Worm (Caenorhabditis elegans) whole organism, early embryonic: ENCODE data around the gene gbb-1.

ENCODE experiments used
- B0310.2 ChIP-seq: sonication (generic microtip); optimal IDR thresholded peaks from 2 replicates; lab custom pipeline; 2016; ENCODE audit warnings: mild to moderate bottlenecking, missing genetic modification characterization, missing compliant biosample characterization
- F13C5.2 ChIP-seq: sonication (generic microtip); optimal IDR thresholded peaks from 2 replicates; lab custom pipeline; 2017; ENCODE audit warnings: mild to moderate bottlenecking, missing genetic modification characterization, inconsistent platforms, missing compliant biosample characterization
- aly-1 ChIP-seq: sonication (generic microtip); optimal IDR thresholded peaks from 2 replicates; lab custom pipeline; 2016; ENCODE audit warnings: missing genetic modification characterization, missing compliant biosample characterization
- ama-1 ChIP-seq: fragments of 150-350 bp; optimal IDR thresholded peaks from 2 replicates; lab custom pipeline; 2014
- ceh-13 ChIP-seq: fragments of 200-800 bp; sonication (Bioruptor generic); optimal IDR thresholded peaks from 2 replicates; lab custom pipeline; 2018; ENCODE audit warnings: mild to moderate bottlenecking, missing genetic modification characterization, missing compliant biosample characterization
- ceh-36 ChIP-seq: sonication (generic microtip); optimal IDR thresholded peaks from 2 replicates; lab custom pipeline; 2016; ENCODE audit warnings: missing genetic modification characterization, inconsistent platforms, missing compliant biosample characterization
- ets-7 ChIP-seq: sonication (generic microtip); optimal IDR thresholded peaks from 2 replicates; lab custom pipeline; 2016; ENCODE audit warnings: missing genotype, missing genetic modification characterization, missing compliant biosample characterization
- flt-1 ChIP-seq: fragments of 200-800 bp; sonication (Bioruptor generic); IDR thresholded peaks from 2 replicates; pipeline ENCODE4 v1.3.6; 2022; ENCODE audit warnings: missing genetic modification characterization, missing compliant biosample characterization
- hmbx-1 ChIP-seq: sonication (generic microtip); optimal IDR thresholded peaks from 2 replicates; lab custom pipeline; 2016; ENCODE audit warnings: mild to moderate bottlenecking, missing genetic modification characterization, missing compliant biosample characterization
- hmg-4 ChIP-seq: fragments of 200-800 bp; sonication (Bioruptor generic); optimal IDR thresholded peaks from 2 replicates; lab custom pipeline; 2018; ENCODE audit warnings: mild to moderate bottlenecking, missing genetic modification characterization, missing compliant biosample characterization
- hnd-1 ChIP-seq: sonication (generic microtip); optimal IDR thresholded peaks from 2 replicates; lab custom pipeline; 2016; ENCODE audit warnings: missing genetic modification characterization, missing compliant biosample characterization
- pes-1 ChIP-seq: fragments of 200-800 bp; sonication (Bioruptor generic); IDR thresholded peaks from 2 replicates; pipeline ENCODE4 v1.3.6; 2022; ENCODE audit warnings: missing genetic modification reagents, missing genetic modification characterization, missing compliant biosample characterization
- scrt-1 ChIP-seq: fragments of 200-800 bp; sonication (Bioruptor generic); IDR thresholded peaks from 2 replicates; pipeline ENCODE4 v1.3.6; 2022; ENCODE audit warnings: missing genetic modification characterization, missing compliant biosample characterization
- sea-1 ChIP-seq: fragments of 200-800 bp; sonication (Bioruptor generic); conservative IDR thresholded peaks from 2 replicates; pipeline ENCODE4 v1.3.6; 2022; ENCODE audit warnings: missing genetic modification characterization, missing compliant biosample characterization
- tbx-11 ChIP-seq: fragments of 200-800 bp; sonication (Bioruptor generic); IDR thresholded peaks from 2 replicates; pipeline ENCODE4 v1.3.6; 2022; ENCODE audit warnings: missing genetic modification characterization, missing compliant biosample characterization
- tbx-37 ChIP-seq: fragments of 200-800 bp; sonication (Bioruptor generic); conservative IDR thresholded peaks from 2 replicates; pipeline ENCODE4 v1.3.6; 2022; ENCODE audit warnings: missing genetic modification reagents, missing genetic modification characterization, missing compliant biosample characterization
- tra-4 ChIP-seq: sonication (generic microtip); optimal IDR thresholded peaks from 2 replicates; lab custom pipeline; 2017; ENCODE audit warnings: missing genetic modification characterization, missing compliant biosample characterization

The gbb-1 gene

ce11 chrX:2939085-2939484 is 18.6 kb upstream of the gbb-1 start:
- TF ChIP-seq hmbx-1 (tag; lab: Kevin White, UChicago) (no peak), F13C5.2 (no peak), tbx-11 (GFP tag; lab: Robert Waterston, UW) (no peak)

- TF ChIP-seq scrt-1 (GFP tag; lab: Robert Waterston, UW) (no peak), ceh-36 (tag; lab: Kevin White, UChicago) (no peak), tra-4 (tag; lab: Kevin White, UChicago) (no peak), tbx-37 (GFP tag; lab: Robert Waterston, UW) (no peak), tbx-11 (GFP tag; lab: Robert Waterston, UW) (no peak), ama-1 (lab: Kevin White, UChicago) (no peak), pes-1 (GFP tag; lab: Robert Waterston, UW) (no peak), B0310.2 (tag; lab: Kevin White, UChicago) (no peak), hmbx-1 (tag; lab: Kevin White, UChicago) (no peak), ets-7 (tag; lab: Kevin White, UChicago) (no peak), hmg-4 (GFP tag; lab: Kevin White, UChicago) (no peak), F13C5.2 (no peak), flt-1 (no peak), aly-1 (tag; lab: Kevin White, UChicago) (no peak), hnd-1 (no peak), ceh-13 (GFP tag; lab: Kevin White, UChicago) (no peak), sea-1 (GFP tag; lab: Robert Waterston, UW) (no peak)
Measured at ce11 chrX:2939526-2939925, 18.2 kb upstream of the gbb-1 start.

ce11 chrX:2940572-2940971 is 17.2 kb upstream of the gbb-1 start, which contains the start of gene pfk-1.1:
TSS of gene pfk-1.1 (plus strand) at chrX:2940872.
- TF ChIP-seq B0310.2 (tag; lab: Kevin White, UChicago) (no peak), sea-1 (GFP tag; lab: Robert Waterston, UW) (no peak), tra-4 (tag; lab: Kevin White, UChicago) (no peak), scrt-1 (GFP tag; lab: Robert Waterston, UW) (no peak), F13C5.2 (no peak), hmg-4 (GFP tag; lab: Kevin White, UChicago) (no peak), flt-1 (no peak), tbx-11 (GFP tag; lab: Robert Waterston, UW) (no peak), tbx-37 (GFP tag; lab: Robert Waterston, UW) (no peak), aly-1 (tag; lab: Kevin White, UChicago) (no peak), hmbx-1 (tag; lab: Kevin White, UChicago) (no peak), ceh-36 (tag; lab: Kevin White, UChicago) (no peak), ama-1 (lab: Kevin White, UChicago) (no peak), hnd-1 (no peak), pes-1 (GFP tag; lab: Robert Waterston, UW) (no peak), ceh-13 (GFP tag; lab: Kevin White, UChicago) (no peak), ets-7 (tag; lab: Kevin White, UChicago) (no peak)

ce11 chrX:2942327-2942726 is 15.4 kb upstream of the gbb-1 start:
- TF ChIP-seq pes-1 (GFP tag; lab: Robert Waterston, UW) (no peak), ets-7 (tag; lab: Kevin White, UChicago) (no peak)

- no peak for TF ChIP-seq tbx-37 (GFP tag; lab: Robert Waterston, UW)
- no peak for TF ChIP-seq F13C5.2
- TF ChIP-seq flt-1, result no peak
- TF ChIP-seq tbx-11 (GFP tag; lab: Robert Waterston, UW), result no peak
- TF ChIP-seq hmbx-1 (tag; lab: Kevin White, UChicago), result no peak
- no peak for TF ChIP-seq pes-1 (GFP tag; lab: Robert Waterston, UW)
- TF ChIP-seq hmg-4 (GFP tag; lab: Kevin White, UChicago), result no peak
- TF ChIP-seq B0310.2 (tag; lab: Kevin White, UChicago), result no peak
- no peak for TF ChIP-seq scrt-1 (GFP tag; lab: Robert Waterston, UW)
- TF ChIP-seq ceh-13 (GFP tag; lab: Kevin White, UChicago), result no peak
- no peak for TF ChIP-seq hnd-1
- no peak for TF ChIP-seq ets-7 (tag; lab: Kevin White, UChicago)
- no peak for TF ChIP-seq ama-1 (lab: Kevin White, UChicago)
- TF ChIP-seq sea-1 (GFP tag; lab: Robert Waterston, UW), result no peak
- TF ChIP-seq aly-1 (tag; lab: Kevin White, UChicago), result no peak
- TF ChIP-seq ceh-36 (tag; lab: Kevin White, UChicago), result no peak
- no peak for TF ChIP-seq tra-4 (tag; lab: Kevin White, UChicago)
Measured at ce11 chrX:2943611-2944010, 14.1 kb upstream of the gbb-1 start.

- TF ChIP-seq tra-4 (tag; lab: Kevin White, UChicago) (no peak), ceh-13 (GFP tag; lab: Kevin White, UChicago) (no peak), ceh-36 (tag; lab: Kevin White, UChicago) (no peak), sea-1 (GFP tag; lab: Robert Waterston, UW) (no peak), hnd-1 (no peak), hmg-4 (GFP tag; lab: Kevin White, UChicago) (no peak), ama-1 (lab: Kevin White, UChicago) (no peak), tbx-37 (GFP tag; lab: Robert Waterston, UW) (no peak), B0310.2 (tag; lab: Kevin White, UChicago) (no peak), pes-1 (GFP tag; lab: Robert Waterston, UW) (no peak), flt-1 (no peak), F13C5.2 (no peak), scrt-1 (GFP tag; lab: Robert Waterston, UW) (no peak), ets-7 (tag; lab: Kevin White, UChicago) (no peak), aly-1 (tag; lab: Kevin White, UChicago) (no peak), tbx-11 (GFP tag; lab: Robert Waterston, UW) (no peak), hmbx-1 (tag; lab: Kevin White, UChicago) (no peak)
Measured at ce11 chrX:2945950-2946349, 11.8 kb upstream of the gbb-1 start.

ce11 chrX:2946508-2947005 is 11.2 kb upstream of the gbb-1 start, which contains the start of the genes Y41G9A.10 and Y41G9A.5:
TSS of gene Y41G9A.10 (minus strand) at chrX:2946558.
TSS of gene Y41G9A.5 (plus strand) at chrX:2946667.
- TF ChIP-seq hmbx-1 (tag; lab: Kevin White, UChicago) (no peak), flt-1 (no peak), sea-1 (GFP tag; lab: Robert Waterston, UW) (no peak), F13C5.2 (no peak), ets-7 (tag; lab: Kevin White, UChicago) (no peak), tbx-37 (GFP tag; lab: Robert Waterston, UW) (no peak), hmg-4 (GFP tag; lab: Kevin White, UChicago) (no peak), hnd-1 (no peak), B0310.2 (tag; lab: Kevin White, UChicago) (no peak)
